Worm (Caenorhabditis elegans) whole organism, early embryonic: ENCODE data around the gene ZK795.3.

Experiments
- B0310.2 ChIP-seq: sonication (generic microtip); optimal IDR thresholded peaks from 2 replicates; lab custom pipeline; 2016; ENCODE audit warnings: mild to moderate bottlenecking, missing genetic modification characterization, missing compliant biosample characterization
- F13C5.2 ChIP-seq: sonication (generic microtip); optimal IDR thresholded peaks from 2 replicates; lab custom pipeline; 2017; ENCODE audit warnings: mild to moderate bottlenecking, missing genetic modification characterization, inconsistent platforms, missing compliant biosample characterization
- aly-1 ChIP-seq: sonication (generic microtip); optimal IDR thresholded peaks from 2 replicates; lab custom pipeline; 2016; ENCODE audit warnings: missing genetic modification characterization, missing compliant biosample characterization
- ama-1 ChIP-seq: fragments of 150-350 bp; optimal IDR thresholded peaks from 2 replicates; lab custom pipeline; 2014
- ceh-13 ChIP-seq: fragments of 200-800 bp; sonication (Bioruptor generic); optimal IDR thresholded peaks from 2 replicates; lab custom pipeline; 2018; ENCODE audit warnings: mild to moderate bottlenecking, missing genetic modification characterization, missing compliant biosample characterization
- ceh-36 ChIP-seq: sonication (generic microtip); optimal IDR thresholded peaks from 2 replicates; lab custom pipeline; 2016; ENCODE audit warnings: missing genetic modification characterization, inconsistent platforms, missing compliant biosample characterization
- ets-7 ChIP-seq: sonication (generic microtip); optimal IDR thresholded peaks from 2 replicates; lab custom pipeline; 2016; ENCODE audit warnings: missing genotype, missing genetic modification characterization, missing compliant biosample characterization
- flt-1 ChIP-seq: fragments of 200-800 bp; sonication (Bioruptor generic); IDR thresholded peaks from 2 replicates; pipeline ENCODE4 v1.3.6; 2022; ENCODE audit warnings: missing genetic modification characterization, missing compliant biosample characterization
- hmbx-1 ChIP-seq: sonication (generic microtip); optimal IDR thresholded peaks from 2 replicates; lab custom pipeline; 2016; ENCODE audit warnings: mild to moderate bottlenecking, missing genetic modification characterization, missing compliant biosample characterization
- hmg-4 ChIP-seq: fragments of 200-800 bp; sonication (Bioruptor generic); optimal IDR thresholded peaks from 2 replicates; lab custom pipeline; 2018; ENCODE audit warnings: mild to moderate bottlenecking, missing genetic modification characterization, missing compliant biosample characterization
- hnd-1 ChIP-seq: sonication (generic microtip); optimal IDR thresholded peaks from 2 replicates; lab custom pipeline; 2016; ENCODE audit warnings: missing genetic modification characterization, missing compliant biosample characterization
- pes-1 ChIP-seq: fragments of 200-800 bp; sonication (Bioruptor generic); IDR thresholded peaks from 2 replicates; pipeline ENCODE4 v1.3.6; 2022; ENCODE audit warnings: missing genetic modification reagents, missing genetic modification characterization, missing compliant biosample characterization
- scrt-1 ChIP-seq: fragments of 200-800 bp; sonication (Bioruptor generic); IDR thresholded peaks from 2 replicates; pipeline ENCODE4 v1.3.6; 2022; ENCODE audit warnings: missing genetic modification characterization, missing compliant biosample characterization
- sea-1 ChIP-seq: fragments of 200-800 bp; sonication (Bioruptor generic); conservative IDR thresholded peaks from 2 replicates; pipeline ENCODE4 v1.3.6; 2022; ENCODE audit warnings: missing genetic modification characterization, missing compliant biosample characterization
- tbx-11 ChIP-seq: fragments of 200-800 bp; sonication (Bioruptor generic); IDR thresholded peaks from 2 replicates; pipeline ENCODE4 v1.3.6; 2022; ENCODE audit warnings: missing genetic modification characterization, missing compliant biosample characterization
- tbx-37 ChIP-seq: fragments of 200-800 bp; sonication (Bioruptor generic); conservative IDR thresholded peaks from 2 replicates; pipeline ENCODE4 v1.3.6; 2022; ENCODE audit warnings: missing genetic modification reagents, missing genetic modification characterization, missing compliant biosample characterization
- tra-4 ChIP-seq: sonication (generic microtip); optimal IDR thresholded peaks from 2 replicates; lab custom pipeline; 2017; ENCODE audit warnings: missing genetic modification characterization, missing compliant biosample characterization

The ZK795.3 gene

DNA sequence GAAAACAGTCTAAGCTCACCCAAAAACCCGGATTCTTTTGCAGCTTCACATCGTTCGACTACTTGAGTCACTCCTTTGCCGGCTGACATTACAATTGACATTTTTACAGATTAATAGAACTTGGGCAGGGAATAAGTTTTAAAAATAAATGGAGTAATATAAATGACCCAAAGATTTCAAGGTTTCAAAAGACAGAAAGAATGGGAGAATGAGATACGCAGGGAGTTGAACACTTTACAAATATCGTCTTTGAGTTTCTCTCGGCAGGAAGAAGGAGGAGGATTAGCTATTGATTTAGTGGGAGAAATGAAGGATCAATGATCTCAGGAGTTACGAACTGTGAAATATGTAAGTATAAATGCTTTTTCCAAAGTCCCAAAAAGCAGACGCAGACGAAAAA is 26.8 kb downstream of the ZK795.3 start, which contains the start of gene K08E7.8:
Gene K08E7.8, minus strand, starts transcription at position 101 of the 400 bp plus-strand sequence.
- TF ChIP-seq scrt-1 (GFP tag; lab: Robert Waterston, UW), result no peak
- TF ChIP-seq ceh-36 (tag; lab: Kevin White, UChicago), result no peak
- TF ChIP-seq hmbx-1 (tag; lab: Kevin White, UChicago), result no peak
- TF ChIP-seq hnd-1 (tag; lab: Kevin White, UChicago), result no peak
- TF ChIP-seq B0310.2 (tag; lab: Kevin White, UChicago), result no peak
- no peak for TF ChIP-seq tbx-11 (GFP tag; lab: Robert Waterston, UW)
- TF ChIP-seq ets-7, result no peak

DNA sequence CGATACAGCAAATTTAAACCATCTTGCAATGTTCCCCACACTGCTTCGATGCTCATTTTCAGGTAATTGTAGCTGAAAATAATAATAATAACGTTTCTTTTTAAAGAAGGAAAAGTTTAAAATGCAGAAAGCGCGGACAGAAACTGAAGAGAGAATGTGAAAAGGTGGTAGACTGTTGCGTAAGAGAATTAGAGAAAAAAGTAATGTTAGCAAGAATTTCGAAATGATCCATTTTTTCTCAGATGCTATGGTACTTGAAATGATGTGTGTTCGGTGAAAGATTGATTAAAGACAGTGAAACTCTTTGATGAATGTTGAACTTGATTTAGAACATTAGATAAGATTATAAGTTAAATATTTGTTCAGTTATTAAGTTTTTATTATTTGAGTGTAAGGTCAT is 31.2 kb downstream of the ZK795.3 start, which contains the start of gene cul-6:
Gene cul-6, minus strand, starts transcription at position 79 of the 400 bp plus-strand sequence.
- TF ChIP-seq scrt-1 (GFP tag; lab: Robert Waterston, UW) (no peak), ceh-36 (tag; lab: Kevin White, UChicago) (no peak), hmbx-1 (tag; lab: Kevin White, UChicago) (no peak), ceh-13 (GFP tag; lab: Kevin White, UChicago) (no peak), tbx-11 (GFP tag; lab: Robert Waterston, UW) (no peak), aly-1 (tag; lab: Kevin White, UChicago) (no peak), flt-1 (GFP tag; lab: Robert Waterston, UW) (no peak), ets-7 (no peak), pes-1 (GFP tag; lab: Robert Waterston, UW) (no peak), sea-1 (GFP tag; lab: Robert Waterston, UW) (no peak)

DNA sequence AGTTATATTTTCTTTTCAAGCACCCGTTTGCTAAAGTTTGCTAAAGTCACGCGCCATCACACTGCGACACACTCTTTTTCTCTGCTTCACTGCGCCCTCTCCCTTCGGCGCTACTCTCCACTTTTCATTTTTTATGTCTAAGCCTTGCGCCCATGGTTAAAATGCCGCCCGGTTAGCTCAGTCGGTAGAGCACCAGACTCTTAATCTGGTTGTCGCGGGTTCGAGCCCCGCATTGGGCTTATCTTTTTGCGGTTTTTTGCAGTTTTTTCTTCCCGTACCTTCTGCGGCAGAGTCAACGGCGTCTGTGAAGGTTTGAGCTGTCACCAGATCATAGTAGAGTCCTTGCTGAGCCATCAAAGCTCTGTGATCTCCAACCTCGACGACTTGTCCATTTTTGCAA is 35.4 kb downstream of the ZK795.3 start:
- TF ChIP-seq flt-1 (GFP tag; lab: Robert Waterston, UW) (peak; percentile 52; the same call in 1 of the 2 replicates), hmbx-1 (tag; lab: Kevin White, UChicago) (no peak), ceh-13 (GFP tag; lab: Kevin White, UChicago) (peak; percentile 21), B0310.2 (tag; lab: Kevin White, UChicago) (no peak), tbx-11 (GFP tag; lab: Robert Waterston, UW) (peak; percentile 83), hmg-4 (peak; percentile 55), ets-7 (peak; percentile 19), hnd-1 (tag; lab: Kevin White, UChicago) (peak; percentile 49), tra-4 (tag; lab: Kevin White, UChicago) (no peak), pes-1 (GFP tag; lab: Robert Waterston, UW) (no peak; the same call in none of the 2 replicates), tbx-37 (GFP tag; lab: Robert Waterston, UW) (peak; percentile 67), ceh-36 (tag; lab: Kevin White, UChicago) (peak; percentile 66), scrt-1 (GFP tag; lab: Robert Waterston, UW) (peak; percentile 73), F13C5.2 (tag; lab: Kevin White, UChicago) (peak; percentile 48), ama-1 (lab: Kevin White, UChicago) (no peak), aly-1 (tag; lab: Kevin White, UChicago) (no peak), sea-1 (GFP tag; lab: Robert Waterston, UW) (peak; percentile 78)

DNA sequence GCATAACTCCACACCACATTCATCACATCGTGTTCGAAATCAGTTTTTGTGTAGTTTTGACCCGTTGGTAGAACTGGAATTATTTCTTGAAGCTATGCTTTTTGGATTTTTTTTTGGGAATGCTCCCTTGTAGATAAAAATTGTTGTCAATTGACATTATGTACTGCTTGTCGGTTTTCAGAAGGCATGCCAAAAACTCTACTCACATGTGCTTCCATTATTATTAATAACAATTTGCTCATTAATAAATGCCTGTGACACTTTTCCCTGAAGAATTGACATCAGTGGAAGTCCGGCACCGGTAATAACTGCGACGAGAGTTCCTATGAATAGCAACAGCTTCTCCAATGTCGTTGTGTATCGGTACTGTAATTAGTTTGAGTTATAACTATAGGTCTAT is 37.8 kb downstream of the ZK795.3 start:
- TF ChIP-seq hmg-4, result no peak
- no peak for TF ChIP-seq ceh-13 (GFP tag; lab: Kevin White, UChicago)
- TF ChIP-seq ama-1 (lab: Kevin White, UChicago), result no peak
- no peak for TF ChIP-seq tra-4 (tag; lab: Kevin White, UChicago)

DNA sequence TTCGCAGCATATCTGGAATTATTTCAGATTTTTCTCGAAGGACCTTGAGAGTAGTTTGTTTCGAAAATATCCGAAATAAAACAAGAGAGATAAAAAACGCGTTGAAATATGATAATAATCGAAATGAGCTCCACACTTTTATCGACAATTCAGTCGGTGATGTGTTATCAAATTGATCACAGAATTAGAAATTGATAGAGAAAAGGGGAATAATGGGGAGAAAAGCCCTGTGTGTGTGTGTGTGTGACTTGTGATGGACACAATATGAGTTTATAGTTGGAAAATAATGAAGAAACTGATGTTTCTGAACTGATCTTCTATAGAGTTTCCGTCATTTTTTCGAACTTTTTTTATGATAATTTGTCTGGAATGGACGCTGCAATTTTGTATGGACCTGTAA is 40.0 kb downstream of the ZK795.3 start, which contains the start of gene pgp-1:
Gene pgp-1, minus strand, starts transcription at position 12 of the 400 bp plus-strand sequence.
- TF ChIP-seq aly-1 (tag; lab: Kevin White, UChicago), result no peak
- TF ChIP-seq hmbx-1 (tag; lab: Kevin White, UChicago), result no peak
- no peak for TF ChIP-seq hmg-4
- no peak for TF ChIP-seq F13C5.2 (tag; lab: Kevin White, UChicago)
- TF ChIP-seq scrt-1 (GFP tag; lab: Robert Waterston, UW), result no peak
- TF ChIP-seq flt-1 (GFP tag; lab: Robert Waterston, UW), result no peak
- no peak for TF ChIP-seq tbx-37 (GFP tag; lab: Robert Waterston, UW)
- TF ChIP-seq ceh-13 (GFP tag; lab: Kevin White, UChicago), result no peak
- no peak for TF ChIP-seq ama-1 (lab: Kevin White, UChicago)
- no peak for TF ChIP-seq tbx-11 (GFP tag; lab: Robert Waterston, UW)
- no peak for TF ChIP-seq ets-7
- TF ChIP-seq hnd-1 (tag; lab: Kevin White, UChicago), result no peak
- no peak for TF ChIP-seq pes-1 (GFP tag; lab: Robert Waterston, UW)
- TF ChIP-seq sea-1 (GFP tag; lab: Robert Waterston, UW), result no peak

DNA sequence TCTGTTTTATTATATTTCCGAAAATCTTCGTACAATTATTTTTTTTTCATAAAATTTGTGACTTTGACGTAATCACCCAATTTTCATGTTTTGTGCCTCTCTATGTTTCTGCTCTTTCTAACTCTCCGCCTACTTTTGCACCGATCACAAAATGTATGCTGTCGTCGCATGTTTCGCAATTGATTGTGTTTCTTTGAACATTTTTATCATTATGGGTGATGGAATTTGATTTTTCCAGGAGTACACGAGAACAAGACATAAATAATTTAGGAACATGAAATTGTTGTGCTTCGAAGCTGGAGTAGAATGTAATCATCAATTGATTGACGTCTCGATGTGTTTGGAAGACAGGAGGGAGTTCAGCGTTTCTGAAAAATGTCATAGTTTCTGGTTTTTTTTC is 41.8 kb downstream of the ZK795.3 start:
- TF ChIP-seq aly-1 (tag; lab: Kevin White, UChicago), result no peak
- no peak for TF ChIP-seq ceh-13 (GFP tag; lab: Kevin White, UChicago)
- TF ChIP-seq F13C5.2 (tag; lab: Kevin White, UChicago), result no peak
- no peak for TF ChIP-seq tbx-37 (GFP tag; lab: Robert Waterston, UW)
- no peak for TF ChIP-seq tra-4 (tag; lab: Kevin White, UChicago)
- TF ChIP-seq B0310.2 (tag; lab: Kevin White, UChicago), result no peak
- no peak for TF ChIP-seq flt-1 (GFP tag; lab: Robert Waterston, UW)
- no peak for TF ChIP-seq pes-1 (GFP tag; lab: Robert Waterston, UW)
- no peak for TF ChIP-seq tbx-11 (GFP tag; lab: Robert Waterston, UW)
- TF ChIP-seq sea-1 (GFP tag; lab: Robert Waterston, UW), result no peak
- no peak for TF ChIP-seq ets-7
- no peak for TF ChIP-seq scrt-1 (GFP tag; lab: Robert Waterston, UW)
- no peak for TF ChIP-seq hmg-4
- no peak for TF ChIP-seq hnd-1 (tag; lab: Kevin White, UChicago)
- no peak for TF ChIP-seq ama-1 (lab: Kevin White, UChicago)
- TF ChIP-seq ceh-36 (tag; lab: Kevin White, UChicago), result no peak
- TF ChIP-seq hmbx-1 (tag; lab: Kevin White, UChicago), result no peak

DNA sequence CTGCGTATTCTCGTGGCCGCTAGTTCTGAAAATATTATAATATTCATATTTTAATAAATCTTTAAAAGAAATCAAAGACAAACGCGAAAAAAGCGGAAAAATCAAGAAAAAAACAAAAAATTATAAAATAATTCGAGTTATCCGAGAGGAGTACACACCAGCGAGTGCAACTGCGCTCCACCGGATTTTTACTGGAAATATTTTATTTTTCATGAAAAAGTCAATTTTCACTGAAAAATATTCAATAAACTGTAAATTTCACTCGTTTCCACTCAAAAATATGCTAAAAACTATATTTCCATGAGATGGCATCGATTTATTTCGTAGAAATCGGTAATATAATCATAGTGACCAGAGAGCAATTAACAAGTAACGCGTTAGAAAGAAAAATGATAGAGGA is 46.2 kb downstream of the ZK795.3 start, which contains the start of gene Y55D9A.2:
Gene Y55D9A.2, minus strand, starts transcription at position 31 of the 400 bp plus-strand sequence.
- TF ChIP-seq pes-1 (GFP tag; lab: Robert Waterston, UW) (no peak), ceh-13 (GFP tag; lab: Kevin White, UChicago) (no peak), hmbx-1 (tag; lab: Kevin White, UChicago) (peak; percentile 36)
